Worm (Caenorhabditis elegans): ENCODE results near the gene C50E10.1.

DNA sequence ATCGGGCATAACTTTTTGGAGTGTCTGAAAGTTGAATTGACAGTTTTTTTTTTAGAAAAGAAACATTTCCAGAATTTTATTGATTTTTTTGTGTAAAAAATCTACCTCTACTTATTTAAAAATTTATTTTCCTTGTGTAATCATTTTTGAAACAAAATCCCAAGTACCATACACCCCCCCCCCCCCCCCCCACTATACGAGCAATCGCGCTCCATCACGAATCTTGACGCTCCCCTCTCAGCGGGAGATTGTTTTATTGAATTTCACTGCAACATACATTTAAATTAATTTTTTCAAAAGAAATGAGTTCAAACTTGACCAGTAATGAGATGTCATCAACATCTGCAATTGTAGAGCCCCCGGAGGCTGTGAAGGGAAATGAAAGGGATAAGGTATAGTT, 37.4 kb upstream of the C50E10.1 start, which contains the start of gene sop-2:
- TF ChIP-seq tbx-2 (tag; optimal IDR thresholded peaks at IDR 0.05): no peak
- TF ChIP-seq fkh-10 (GFP tag; optimal IDR thresholded peaks at IDR 0.05): no peak
- TF ChIP-seq pha-4 (tag; optimal IDR thresholded peaks at IDR 0.05): no peak
- TF ChIP-seq ztf-16 (tag; optimal IDR thresholded peaks at IDR 0.05): no peak
- no peak for TF ChIP-seq dmd-4 (tag; optimal IDR thresholded peaks at IDR 0.05; ENCODE audit: borderline replicate concordance)
- TF ChIP-seq ceh-34 (tag; optimal IDR thresholded peaks at IDR 0.05): no peak
- TF ChIP-seq C08G9.2 (tag; optimal IDR thresholded peaks at IDR 0.05): no peak
- no peak for TF ChIP-seq hlh-30 (tag; optimal IDR thresholded peaks at IDR 0.05; ENCODE audit: insufficient read depth)
- no peak for TF ChIP-seq ceh-31 (tag; optimal IDR thresholded peaks at IDR 0.05)
- TF ChIP-seq che-1 (tag; optimal IDR thresholded peaks at IDR 0.05): no peak
